Fruit fly (Drosophila melanogaster): ENCODE measurements around the gene Gbeta13F.

- TF ChIP-seq dsf (GFP tag; optimal IDR thresholded peaks at IDR 0.05; ENCODE audit: borderline replicate concordance) (no peak), psq (GFP tag; optimal IDR thresholded peaks at IDR 0.05) (no peak), rgr (GFP tag; optimal IDR thresholded peaks at IDR 0.05) (no peak), OdsH (GFP tag; optimal IDR thresholded peaks at IDR 0.05) (no peak), ey (GFP tag; optimal IDR thresholded peaks at IDR 0.05) (no peak), fru (GFP tag; optimal IDR thresholded peaks at IDR 0.05) (no peak), Abd-B (GFP tag; optimal IDR thresholded peaks at IDR 0.05) (no peak), Sp1 (GFP tag; optimal IDR thresholded peaks at IDR 0.05) (no peak), h (GFP tag; optimal IDR thresholded peaks at IDR 0.05) (no peak), Dif (GFP tag; optimal IDR thresholded peaks at IDR 0.05; ENCODE audit: partially characterized antibody) (no peak), foxo (GFP tag; optimal IDR thresholded peaks at IDR 0.05) (no peak)
Measured at dm6 chrX:15841346-15841745, 18.6 kb upstream of the Gbeta13F start.

Measured in whole organism, wandering third instar larva.